Worm (Caenorhabditis elegans) whole organism, young adult: ENCODE results near the gene W09G10.9.

Experiments used
- dpff-1 ChIP-seq: sonication (generic microtip); optimal IDR thresholded peaks from 2 replicates; lab custom pipeline; 2017; ENCODE audit warnings: mild to moderate bottlenecking, missing genetic modification characterization, missing compliant biosample characterization
- mxl-1 ChIP-seq: sonication (generic microtip); optimal IDR thresholded peaks from 2 replicates; lab custom pipeline; 2016; ENCODE audit warnings: missing genetic modification characterization, missing compliant biosample characterization

- TF ChIP-seq dpff-1 (tag; lab: Kevin White, UChicago): no peak
- TF ChIP-seq mxl-1: no peak
These were observed 47.9 kb upstream of the W09G10.9 start, which contains the start of gene sdz-32 for ce11 chrII:3473744-3474143.
